Fruit fly (Drosophila melanogaster): ENCODE results near the gene eIF3e.

DNA sequence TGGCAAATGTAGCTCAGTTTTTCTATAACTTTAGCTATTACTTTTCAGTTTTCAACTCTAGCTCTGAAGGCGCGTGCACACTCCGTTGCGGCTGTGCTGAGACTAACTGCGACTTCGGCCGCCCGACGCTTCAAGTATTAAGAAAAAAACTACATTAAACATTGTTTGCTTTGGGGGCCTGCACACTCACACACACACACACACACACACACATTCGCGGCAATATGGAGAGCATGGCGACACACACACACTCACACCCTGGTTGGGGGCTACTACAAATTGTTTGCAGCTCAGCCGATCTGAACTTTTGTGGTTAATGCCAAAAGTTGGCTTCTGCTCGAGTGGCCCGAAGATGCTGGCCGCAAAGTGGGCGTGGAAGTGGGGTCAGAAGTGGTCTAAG is 42.2 kb upstream of the eIF3e start, which contains the start of gene CG13024:
- TF ChIP-seq dmrt93B (GFP tag; optimal IDR thresholded peaks at IDR 0.05) (no peak), GATAd (GFP tag; optimal IDR thresholded peaks at IDR 0.05) (no peak), Hr83 (GFP tag; optimal IDR thresholded peaks at IDR 0.05; ENCODE audit: poor library complexity, severe bottlenecking) (no peak), br (GFP tag; optimal IDR thresholded peaks at IDR 0.05) (no peak), Jra (GFP tag; optimal IDR thresholded peaks at IDR 0.05) (no peak), usp (GFP tag; optimal IDR thresholded peaks at IDR 0.05) (no peak), HLH106 (tag; optimal IDR thresholded peaks at IDR 0.05) (no peak), Rel (GFP tag; optimal IDR thresholded peaks at IDR 0.05) (no peak), Rel (tag; optimal IDR thresholded peaks at IDR 0.05) (no peak), sage (GFP tag; optimal IDR thresholded peaks at IDR 0.05) (no peak), rgr (GFP tag; optimal IDR thresholded peaks at IDR 0.05) (no peak), psq (GFP tag; optimal IDR thresholded peaks at IDR 0.05) (no peak), Myc (optimal IDR thresholded peaks at IDR 0.05) (no peak)

Measured in whole organism, wandering third instar larva.